Worm (Caenorhabditis elegans): ENCODE results near the gene mrpl-11.

mrpl-11 gene

ce11 chrIII:8743796-8744404 lies 26.5 kb downstream of the mrpl-11 start, which contains the start of gene ZK370.6:
ZK370.6 (minus strand) TSS chrIII:8743846.
- TF ChIP-seq hmg-1.2 (GFP tag; IDR thresholded peaks at IDR 0.05), result no peak
- TF ChIP-seq let-526 (GFP tag; IDR thresholded peaks at IDR 0.05), result no peak
- TF ChIP-seq F57C9.4 (tag; optimal IDR thresholded peaks at IDR 0.05), result no peak
- no peak for TF ChIP-seq nfya-1 (tag; optimal IDR thresholded peaks at IDR 0.05; ENCODE audit: borderline replicate concordance, insufficient read depth)
- no peak for TF ChIP-seq him-1 (tag; optimal IDR thresholded peaks at IDR 0.05)
- TF ChIP-seq athp-1 (tag; optimal IDR thresholded peaks at IDR 0.05), result no peak
- TF ChIP-seq F52B5.7 (tag; optimal IDR thresholded peaks at IDR 0.05), result no peak
- no peak for TF ChIP-seq Y56A3A.18 (GFP tag; IDR thresholded peaks at IDR 0.05)
- TF ChIP-seq lin-40 (tag; optimal IDR thresholded peaks at IDR 0.05), result no peak
- TF ChIP-seq sdz-38 (tag; optimal IDR thresholded peaks at IDR 0.05), result no peak
- TF ChIP-seq mes-4 (tag; optimal IDR thresholded peaks at IDR 0.05), result no peak

ce11 chrIII:8744765-8745164 lies 27.3 kb downstream of the mrpl-11 start:
- no peak for TF ChIP-seq dpff-1 (tag; optimal IDR thresholded peaks at IDR 0.05)
- TF ChIP-seq hmg-20 (GFP tag; IDR thresholded peaks at IDR 0.05), result no peak

ce11 chrIII:8745214-8745613 lies 27.8 kb downstream of the mrpl-11 start:
- TF ChIP-seq lin-54 (GFP tag; optimal IDR thresholded peaks at IDR 0.05) (no peak), ceh-58 (GFP tag; IDR thresholded peaks at IDR 0.05) (no peak), egl-18 (GFP tag; IDR thresholded peaks at IDR 0.05) (no peak), K12H6.12 (tag; optimal IDR thresholded peaks at IDR 0.05) (no peak), dpl-1 (GFP tag; optimal IDR thresholded peaks at IDR 0.05) (no peak)

- peak in 1 of 2 experiments; percentile 17 for TF ChIP-seq let-607 (tag; optimal IDR thresholded peaks at IDR 0.05)
- no peak for TF ChIP-seq K12H6.12 (tag; optimal IDR thresholded peaks at IDR 0.05)
- peak; percentile 70 for TF ChIP-seq nhr-80 (tag; optimal IDR thresholded peaks at IDR 0.05)
Observed at ce11 chrIII:8748620-8749019, 31.2 kb downstream of the mrpl-11 start.

- TF ChIP-seq let-607 (tag; optimal IDR thresholded peaks at IDR 0.05) (peak; percentile 24 to 30), sea-2 (GFP tag; IDR thresholded peaks at IDR 0.05) (no peak), mxl-1 (tag; optimal IDR thresholded peaks at IDR 0.05) (no peak), bed-2 (GFP tag; IDR thresholded peaks at IDR 0.05) (no peak), Y67H2A.10 (GFP tag; conservative IDR thresholded peaks at IDR 0.05) (no peak), B0261.1 (tag; optimal IDR thresholded peaks at IDR 0.05) (no peak), B0336.3 (GFP tag; IDR thresholded peaks at IDR 0.05) (peak; percentile 44; the same call in 1 of the 2 replicates), B0019.2 (GFP tag; conservative IDR thresholded peaks at IDR 0.05) (no peak), madf-3 (GFP tag; IDR thresholded peaks at IDR 0.05) (no peak), nhr-80 (tag; optimal IDR thresholded peaks at IDR 0.05) (peak; percentile 93), F57A8.1 (GFP tag; optimal IDR thresholded peaks at IDR 0.05) (no peak), attf-6 (GFP tag; IDR thresholded peaks at IDR 0.05) (no peak), aptf-2 (GFP tag; conservative IDR thresholded peaks at IDR 0.05) (no peak), F33H1.4 (GFP tag; IDR thresholded peaks at IDR 0.05) (no peak), pha-4 (tag; optimal IDR thresholded peaks at IDR 0.05) (peak; percentile 29), ztf-18 (tag; optimal IDR thresholded peaks at IDR 0.05) (peak; percentile 30), F39B2.1 (GFP tag; IDR thresholded peaks at IDR 0.05) (no peak), snpc-4 (GFP tag; optimal IDR thresholded peaks at IDR 0.05) (no peak), snpc-4 (tag; optimal IDR thresholded peaks at IDR 0.05) (peak in 1 of 4 experiments; percentile 30), nfyb-1 (GFP tag; IDR thresholded peaks at IDR 0.05) (0 out of 2 replicates have a peak, but pooled peaks have one; percentile 33), egl-44 (GFP tag; IDR thresholded peaks at IDR 0.05) (no peak), nfya-2 (GFP tag; IDR thresholded peaks at IDR 0.05) (no peak), Y53F4B.3 (GFP tag; IDR thresholded peaks at IDR 0.05) (no peak), nhr-120 (GFP tag; IDR thresholded peaks at IDR 0.05) (no peak), lag-1 (GFP tag; IDR thresholded peaks at IDR 0.05) (no peak)
Observed at ce11 chrIII:8749487-8749886, 32.0 kb downstream of the mrpl-11 start, which contains the start of gene sma-2. sma-2 (plus strand) TSS chrIII:8749680.
